Worm (Caenorhabditis elegans): Measurements from ENCODE around the gene fbxa-15.

ce11 chrIII:1308887-1309286 lies 12.6 kb downstream of the fbxa-15 start, which contains the start of gene Y82E9BL.12:
- TF ChIP-seq F13C5.2 (tag; optimal IDR thresholded peaks at IDR 0.05): no peak
- no peak for TF ChIP-seq scrt-1 (GFP tag; IDR thresholded peaks at IDR 0.05)
- no peak for TF ChIP-seq flt-1 (GFP tag; IDR thresholded peaks at IDR 0.05)
- TF ChIP-seq hmg-4 (GFP tag; optimal IDR thresholded peaks at IDR 0.05): no peak
- no peak for TF ChIP-seq ama-1 (optimal IDR thresholded peaks at IDR 0.05)
- no peak for TF ChIP-seq hnd-1 (tag; optimal IDR thresholded peaks at IDR 0.05)
- TF ChIP-seq aly-1 (tag; optimal IDR thresholded peaks at IDR 0.05): no peak
- TF ChIP-seq tbx-37 (GFP tag; conservative IDR thresholded peaks at IDR 0.05): no peak
- no peak for TF ChIP-seq tra-4 (tag; optimal IDR thresholded peaks at IDR 0.05)
